Fruit fly (Drosophila melanogaster) whole organism, wandering third instar larva: ENCODE results near the gene CG17717.

Source experiments
- CG9705 ChIP-seq: fragments of 200-800 bp; sonication (Bioruptor generic); optimal IDR thresholded peaks from 2 replicates; lab custom pipeline; 2018; ENCODE audit warnings: missing biosample characterization, mild to moderate bottlenecking, missing genetic modification characterization
- CrebA ChIP-seq: fragments of 200-800 bp; sonication (Bioruptor generic); optimal IDR thresholded peaks from 2 replicates; lab custom pipeline; 2016; ENCODE audit warnings: missing biosample characterization, mild to moderate bottlenecking, missing genetic modification characterization, borderline replicate concordance
- Dif ChIP-seq: fragments of 200-275, 200-300 bp; sonication (Bioruptor generic); optimal IDR thresholded peaks from 2 replicates; lab custom pipeline; 2018; ENCODE audit warnings: missing biosample characterization, missing genetic modification characterization; ENCODE audit not compliant: partially characterized antibody
- GATAd ChIP-seq: sonication (Bioruptor generic); optimal IDR thresholded peaks from 2 replicates; lab custom pipeline; 2016; ENCODE audit warnings: missing biosample characterization, missing genetic modification characterization
- HLH106 ChIP-seq: fragments of 200-800 bp; optimal IDR thresholded peaks from 3 replicates; lab custom pipeline; 2019; ENCODE audit warnings: missing biosample characterization, mild to moderate bottlenecking, missing genetic modification characterization, moderate library complexity
- Hnf4 ChIP-seq: fragments of 200-800 bp; sonication (Bioruptor generic); optimal IDR thresholded peaks from 2 replicates; lab custom pipeline; 2016; ENCODE audit warnings: missing biosample characterization, mild to moderate bottlenecking, missing genetic modification characterization
- Hr78 ChIP-seq: fragments of >200 bp; optimal IDR thresholded peaks from 2 replicates; lab custom pipeline; 2017; ENCODE audit warnings: missing biosample characterization, missing genetic modification characterization
- Hr83 ChIP-seq: fragments of 200-300 bp; sonication (Bioruptor generic); optimal IDR thresholded peaks from 2 replicates; lab custom pipeline; 2016; ENCODE audit warnings: missing biosample characterization, mild to moderate bottlenecking, missing genetic modification characterization, moderate library complexity; ENCODE audit not compliant: poor library complexity, severe bottlenecking
- Jra ChIP-seq: sonication (Bioruptor generic); optimal IDR thresholded peaks from 2 replicates; lab custom pipeline; 2016; ENCODE audit warnings: missing biosample characterization, missing genetic modification characterization
- Mio ChIP-seq: sonication (Bioruptor generic); optimal IDR thresholded peaks from 2 replicates; lab custom pipeline; 2016; ENCODE audit warnings: missing biosample characterization, missing genetic modification characterization
- Myc ChIP-seq: fragments of >200 bp; optimal IDR thresholded peaks from 2 replicates; lab custom pipeline; 2017
- N ChIP-seq: fragments of >200 bp; optimal IDR thresholded peaks from 2 replicates; lab custom pipeline; 2018; ENCODE audit warnings: missing biosample characterization, missing external identifiers, missing genetic modification characterization
- OdsH ChIP-seq: fragments of 200-800 bp; sonication (Bioruptor generic); optimal IDR thresholded peaks from 2 replicates; lab custom pipeline; 2016; ENCODE audit warnings: missing biosample characterization, mild to moderate bottlenecking, missing genetic modification characterization
- Rel ChIP-seq, 2 experiments: fragments of 200-800 bp; sonication (Bioruptor generic) in 1 of 2; optimal IDR thresholded peaks; 2 replicates in 1 of 2; 3 replicates in 1 of 2; lab custom pipeline; 2016 to 2019; ENCODE audit warnings: mild to moderate bottlenecking in 2 of 2, missing biosample characterization in 2 of 2, missing genetic modification characterization in 2 of 2, moderate library complexity in 1 of 2
- Sp1 ChIP-seq: fragments of 200-800 bp; sonication (Bioruptor generic); optimal IDR thresholded peaks from 3 replicates; lab custom pipeline; 2019; ENCODE audit warnings: missing biosample characterization, mild to moderate bottlenecking, missing genetic modification characterization, moderate library complexity
- Vsx2 ChIP-seq: fragments of 200-300, 225-300 bp; sonication (Bioruptor generic); optimal IDR thresholded peaks from 2 replicates; lab custom pipeline; 2018; ENCODE audit warnings: missing biosample characterization, missing genetic modification characterization; ENCODE audit not compliant: partially characterized antibody
- br ChIP-seq: fragments of 200-800 bp; sonication (Bioruptor generic); optimal IDR thresholded peaks from 2 replicates; lab custom pipeline; 2016; ENCODE audit warnings: missing biosample characterization, missing genetic modification characterization
- dl ChIP-seq, 2 experiments: fragments of 175-275, 200-275 bp in 1 of 2; fragments of 200-275 bp in 1 of 2; sonication (Bioruptor generic); optimal IDR thresholded peaks; lab custom pipeline; 2018; ENCODE audit warnings: mild to moderate bottlenecking in 2 of 2, missing biosample characterization in 2 of 2, missing genetic modification characterization in 2 of 2, moderate library complexity in 2 of 2; ENCODE audit not compliant: partially characterized antibody in 2 of 2, insufficient read depth in 1 of 2
- ey ChIP-seq: fragments of 200-800 bp; sonication (Bioruptor generic); optimal IDR thresholded peaks from 2 replicates; lab custom pipeline; 2016; ENCODE audit warnings: missing biosample characterization, missing genetic modification characterization
- foxo ChIP-seq, 2 experiments: fragments of 200-800 bp; sonication (Bioruptor generic); optimal IDR thresholded peaks; 2 replicates in 1 of 2; 3 replicates in 1 of 2; lab custom pipeline; 2016 to 2017; ENCODE audit warnings: missing biosample characterization in 2 of 2, missing genetic modification characterization in 2 of 2
- fru ChIP-seq: fragments of 200-800 bp; sonication (Bioruptor generic); optimal IDR thresholded peaks from 3 replicates; lab custom pipeline; 2016; ENCODE audit warnings: missing biosample characterization, mild to moderate bottlenecking, missing genetic modification characterization
- h ChIP-seq: fragments of 200-800 bp; sonication (Bioruptor generic); optimal IDR thresholded peaks from 3 replicates; lab custom pipeline; 2016; ENCODE audit warnings: missing biosample characterization, mild to moderate bottlenecking, missing genetic modification characterization
- jim ChIP-seq: fragments of 175-275, 200-325 bp; sonication (Bioruptor generic); optimal IDR thresholded peaks from 2 replicates; lab custom pipeline; 2016; ENCODE audit warnings: missing biosample characterization, mild to moderate bottlenecking, missing genetic modification characterization
- psq ChIP-seq: fragments of 200-800 bp; sonication (Bioruptor generic); optimal IDR thresholded peaks from 3 replicates; lab custom pipeline; 2017; ENCODE audit warnings: missing biosample characterization, mild to moderate bottlenecking, missing genetic modification characterization, moderate library complexity
- rgr ChIP-seq: fragments of 200-800 bp; sonication (Bioruptor generic); optimal IDR thresholded peaks from 3 replicates; lab custom pipeline; 2016; ENCODE audit warnings: missing biosample characterization, mild to moderate bottlenecking, missing genetic modification characterization
- sage ChIP-seq: fragments of 200-800 bp; sonication (Bioruptor generic); optimal IDR thresholded peaks from 2 replicates; lab custom pipeline; 2016; ENCODE audit warnings: missing biosample characterization, mild to moderate bottlenecking, missing genetic modification characterization
- sv ChIP-seq: fragments of 200-800 bp; sonication (Bioruptor generic); optimal IDR thresholded peaks from 3 replicates; lab custom pipeline; 2016; ENCODE audit warnings: missing biosample characterization, missing genetic modification characterization
- tai ChIP-seq: sonication (Bioruptor generic); optimal IDR thresholded peaks from 2 replicates; lab custom pipeline; 2016; ENCODE audit warnings: missing biosample characterization, missing genetic modification characterization
- woc ChIP-seq: sonication (Bioruptor generic); optimal IDR thresholded peaks from 2 replicates; lab custom pipeline; 2016; ENCODE audit warnings: missing biosample characterization, mild to moderate bottlenecking, missing genetic modification characterization

Gene CG17717

dm6 chrX:6541277-6541676, 47.8 kb upstream of the CG17717 start:
- TF ChIP-seq Rel (GFP tag; optimal IDR thresholded peaks at IDR 0.05; lab: Kevin White, UChicago) (no peak), Rel (tag; optimal IDR thresholded peaks at IDR 0.05; lab: Kevin White, UChicago) (no peak), sage (GFP tag; lab: Kevin White, UChicago) (no peak), h (GFP tag; lab: Kevin White, UChicago) (no peak), br (GFP tag; lab: Kevin White, UChicago) (no peak), GATAd (GFP tag; lab: Kevin White, UChicago) (no peak), Mio (GFP tag; lab: Kevin White, UChicago) (no peak), Sp1 (no peak), Dif (GFP tag; lab: Kevin White, UChicago) (no peak)

dm6 chrX:6542331-6542730, 46.8 kb upstream of the CG17717 start:
- TF ChIP-seq ey (GFP tag; lab: Kevin White, UChicago) = peak; percentile 23
- peak; percentile 56 for TF ChIP-seq woc (GFP tag; lab: Kevin White, UChicago)
- TF ChIP-seq sv (GFP tag; lab: Kevin White, UChicago) = no peak
- TF ChIP-seq Jra (GFP tag; lab: Kevin White, UChicago) = no peak
- peak; percentile 60 for TF ChIP-seq h (GFP tag; lab: Kevin White, UChicago)
- peak; percentile 61 for TF ChIP-seq rgr (GFP tag; lab: Kevin White, UChicago)
- peak in 1 of 2 experiments; percentile 51 for TF ChIP-seq foxo (GFP tag; optimal IDR thresholded peaks at IDR 0.05; lab: Kevin White, UChicago)
- peak; percentile 64 for TF ChIP-seq OdsH
- TF ChIP-seq dl (GFP tag; optimal IDR thresholded peaks at IDR 0.05; lab: Kevin White, UChicago; ENCODE audit: insufficient read depth in 1 of 2, partially characterized antibody in 2 of 2) = no peak
- peak; percentile 56 for TF ChIP-seq Sp1
- no peak for TF ChIP-seq CG9705
- TF ChIP-seq HLH106 (tag; lab: Kevin White, UChicago) = peak; percentile 63
- peak; percentile 28 for TF ChIP-seq Hnf4
- TF ChIP-seq jim (GFP tag; lab: Kevin White, UChicago) = no peak
- peak; percentile 49 for TF ChIP-seq br (GFP tag; lab: Kevin White, UChicago)
- peak; percentile 54 for TF ChIP-seq fru
- TF ChIP-seq psq = peak; percentile 48

DNA sequence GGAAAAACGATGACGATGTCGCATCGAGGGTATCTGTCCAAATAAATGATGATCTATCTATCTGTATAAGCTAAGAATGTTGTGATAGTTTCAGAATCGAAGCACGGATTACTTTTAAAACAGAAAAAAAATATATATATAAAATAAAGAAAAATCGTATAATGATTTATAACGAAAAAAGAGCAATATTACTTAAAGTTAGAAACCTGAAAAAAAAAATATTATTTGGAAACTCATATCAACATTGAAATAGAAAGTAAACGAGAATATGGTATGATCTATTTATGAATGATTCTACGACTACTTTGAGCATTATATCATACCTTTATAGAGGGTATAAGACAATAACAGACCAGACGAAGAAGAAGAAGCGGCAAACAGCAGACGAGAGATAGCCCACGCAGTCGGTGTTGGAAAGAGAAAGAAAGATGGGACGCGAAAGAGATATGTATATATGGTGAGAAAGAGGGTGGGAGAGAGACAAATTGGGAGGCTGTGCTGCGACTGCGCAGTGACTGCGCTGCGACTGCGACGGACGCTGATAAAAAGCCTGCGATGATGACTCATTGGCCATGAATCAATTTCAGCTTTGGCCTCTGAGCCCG, 45.4 kb upstream of the CG17717 start:
- TF ChIP-seq CrebA (GFP tag; lab: Kevin White, UChicago) = no peak
- no peak for TF ChIP-seq Hr83 (GFP tag; lab: Kevin White, UChicago)
- TF ChIP-seq Rel (GFP tag; optimal IDR thresholded peaks at IDR 0.05; lab: Kevin White, UChicago) = no peak
- TF ChIP-seq Rel (tag; optimal IDR thresholded peaks at IDR 0.05; lab: Kevin White, UChicago) = no peak
- no peak for TF ChIP-seq Sp1
- no peak for TF ChIP-seq GATAd (GFP tag; lab: Kevin White, UChicago)
- no peak for TF ChIP-seq N (GFP tag; lab: Kevin White, UChicago)
- peak; percentile 12 for TF ChIP-seq Vsx2 (GFP tag; lab: Kevin White, UChicago)
- TF ChIP-seq CG9705 = no peak
- TF ChIP-seq Mio (GFP tag; lab: Kevin White, UChicago) = no peak
- TF ChIP-seq br (GFP tag; lab: Kevin White, UChicago) = no peak
- no peak for TF ChIP-seq tai (GFP tag; lab: Kevin White, UChicago)
- no peak for TF ChIP-seq Hr78 (GFP tag; lab: Kevin White, UChicago)
- no peak for TF ChIP-seq woc (GFP tag; lab: Kevin White, UChicago)
- peak; percentile 24 for TF ChIP-seq Jra (GFP tag; lab: Kevin White, UChicago)
- no peak for TF ChIP-seq Myc (lab: Kevin White, UChicago)
- TF ChIP-seq Dif (GFP tag; lab: Kevin White, UChicago) = peak; percentile 47
- TF ChIP-seq, all 38 proteins: peak for 3

dm6 chrX:6545862-6546270, 43.2 kb upstream of the CG17717 start:
- TF ChIP-seq Sp1 (peak; percentile 3), Hr83 (GFP tag; lab: Kevin White, UChicago) (peak; percentile 51), Rel (GFP tag; optimal IDR thresholded peaks at IDR 0.05; lab: Kevin White, UChicago) (no peak), Rel (tag; optimal IDR thresholded peaks at IDR 0.05; lab: Kevin White, UChicago) (peak; percentile 28), rgr (GFP tag; lab: Kevin White, UChicago) (no peak), Jra (GFP tag; lab: Kevin White, UChicago) (peak; percentile 21), dl (GFP tag; optimal IDR thresholded peaks at IDR 0.05; lab: Kevin White, UChicago; ENCODE audit: insufficient read depth in 1 of 2, partially characterized antibody in 2 of 2) (no peak), woc (GFP tag; lab: Kevin White, UChicago) (peak; percentile 59)
